Worm (Caenorhabditis elegans) whole organism, L4 larva: ENCODE data around the gene dnj-5.

ENCODE experiments used
- ZK337.2 ChIP-seq: fragments of 200-800 bp; sonication (Bioruptor generic); IDR thresholded peaks from 2 replicates; pipeline ENCODE4 v1.3.6; 2022; ENCODE audit warnings: missing genetic modification reagents, missing genetic modification characterization, missing compliant biosample characterization
- ama-1 ChIP-seq: fragments of 150-350 bp; optimal IDR thresholded peaks from 2 replicates; lab custom pipeline; 2014; ENCODE audit warnings: inconsistent platforms, mixed read lengths
- ceh-82 ChIP-seq: sonication (generic microtip); optimal IDR thresholded peaks from 2 replicates; lab custom pipeline; 2017; ENCODE audit warnings: missing biosample characterization, missing genetic modification characterization
- daf-16 ChIP-seq, 3 experiments: sonication (generic microtip); optimal IDR thresholded peaks; 2 replicates each; lab custom pipeline; 2016 to 2017; ENCODE audit warnings: missing genetic modification characterization in 3 of 3, missing genetic modification reagents in 3 of 3, mild to moderate bottlenecking in 2 of 3, missing compliant biosample characterization in 2 of 3, missing biosample characterization in 1 of 3, moderate library complexity in 1 of 3
- hif-1 ChIP-seq, 2 experiments: sonication (generic microtip); optimal IDR thresholded peaks; 2 replicates each; lab custom pipeline; 2016 to 2017; ENCODE audit warnings: missing compliant biosample characterization in 2 of 2, missing genetic modification characterization in 2 of 2, missing genetic modification reagents in 2 of 2, missing genotype in 2 of 2, mild to moderate bottlenecking in 1 of 2
- mdl-1 ChIP-seq, 2 experiments: fragments of 150-350 bp in 1 of 2; sonication (generic microtip) in 1 of 2; optimal IDR thresholded peaks; 2 replicates each; lab custom pipeline; 2014 to 2017; ENCODE audit warnings: missing biosample characterization in 2 of 2, missing genetic modification characterization in 2 of 2
- nhr-28 ChIP-seq: fragments of 150-350 bp; optimal IDR thresholded peaks from 2 replicates; lab custom pipeline; 2014; ENCODE audit warnings: missing biosample characterization, missing genetic modification characterization
- set-16 ChIP-seq: fragments of 200-800 bp; sonication (Bioruptor generic); IDR thresholded peaks from 2 replicates; pipeline ENCODE4 v1.3.6; 2022; ENCODE audit warnings: missing genetic modification reagents, missing genetic modification characterization, missing compliant biosample characterization

- TF ChIP-seq mdl-1 (tag; optimal IDR thresholded peaks at IDR 0.05; lab: Kevin White, UChicago) (peak; percentile 73 to 97), ama-1 (lab: Kevin White, UChicago) (no peak), set-16 (GFP tag; lab: Robert Waterston, UW) (no peak), ceh-82 (tag; lab: Kevin White, UChicago) (no peak), hif-1 (tag; optimal IDR thresholded peaks at IDR 0.05; lab: Kevin White, UChicago) (peak in 1 of 2 experiments; percentile 80), daf-16 (GFP tag; optimal IDR thresholded peaks at IDR 0.05; lab: Kevin White, UChicago) (peak in 1 of 2 experiments; percentile 67), daf-16 (tag; optimal IDR thresholded peaks at IDR 0.05; lab: Kevin White, UChicago) (no peak), nhr-28 (tag; lab: Kevin White, UChicago) (peak; percentile 94), ZK337.2 (GFP tag; lab: Robert Waterston, UW) (no peak)
Observed at ce11 chrII:6849308-6849707, 8.8 kb downstream of the dnj-5 start.
